Worm (Caenorhabditis elegans): ENCODE data around the gene cit-1.2.
A peak's percentile ranks its signal among the peaks of the same experiment; 100 is the strongest.

The cit-1.2 gene

DNA sequence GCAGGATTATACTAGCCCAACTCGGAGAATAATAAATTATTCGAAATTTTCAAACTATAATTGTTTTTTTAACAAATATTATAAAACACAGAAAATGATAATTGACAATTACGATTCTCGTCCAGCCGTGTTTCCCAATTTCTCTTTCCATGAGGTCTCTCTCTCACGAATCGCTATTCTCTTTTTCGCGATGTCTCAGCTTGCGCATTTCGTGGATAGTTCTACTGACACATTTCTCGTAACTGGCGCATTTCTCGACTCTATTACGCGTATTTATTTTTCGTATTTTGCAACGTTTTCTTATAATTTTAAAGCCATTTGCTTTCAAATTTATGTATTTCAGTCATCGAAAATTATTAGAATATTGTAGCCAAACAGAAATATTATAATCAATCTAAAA is 33.2 kb downstream of the cit-1.2 start:
- no peak for TF ChIP-seq fkh-3 (tag; optimal IDR thresholded peaks at IDR 0.05)
- peak; percentile 88; the same call in 1 of the 2 replicates for TF ChIP-seq F37B4.10 (GFP tag; IDR thresholded peaks at IDR 0.05)
- no peak for TF ChIP-seq F39B2.1 (GFP tag; IDR thresholded peaks at IDR 0.05)
- peak; percentile 96 for TF ChIP-seq nhr-90 (tag; optimal IDR thresholded peaks at IDR 0.05)
- peak; percentile 94 for TF ChIP-seq lir-1 (GFP tag; conservative IDR thresholded peaks at IDR 0.05)
- TF ChIP-seq ztf-25 (GFP tag; IDR thresholded peaks at IDR 0.05) = peak; percentile 100
- TF ChIP-seq rpc-1 (optimal IDR thresholded peaks at IDR 0.05) = peak; percentile 7
- peak; percentile 20 for TF ChIP-seq rpc-1 (tag; optimal IDR thresholded peaks at IDR 0.05)
- TF ChIP-seq snpc-1.1 (tag; optimal IDR thresholded peaks at IDR 0.05; ENCODE audit: insufficient read depth) = peak; percentile 78
- peak; percentile 93 for TF ChIP-seq egl-44 (GFP tag; IDR thresholded peaks at IDR 0.05)
- peak; percentile 83 for TF ChIP-seq snpc-4 (GFP tag; optimal IDR thresholded peaks at IDR 0.05)
- peak; percentile 86 to 90 (median 89) for TF ChIP-seq snpc-4 (tag; optimal IDR thresholded peaks at IDR 0.05)
- TF ChIP-seq rcor-1 (GFP tag; IDR thresholded peaks at IDR 0.05) = peak; percentile 97
- peak; percentile 66 for TF ChIP-seq ztf-3 (GFP tag; optimal IDR thresholded peaks at IDR 0.05)
- peak; percentile 99 for TF ChIP-seq K12H6.12 (tag; optimal IDR thresholded peaks at IDR 0.05)
- TF ChIP-seq ekl-4 (GFP tag; IDR thresholded peaks at IDR 0.05) = peak; percentile 93
- no peak for TF ChIP-seq ama-1 (optimal IDR thresholded peaks at IDR 0.05)
- no peak for TF ChIP-seq ama-1 (GFP tag; optimal IDR thresholded peaks at IDR 0.05)
- peak; percentile 51 for TF ChIP-seq B0261.1 (tag; optimal IDR thresholded peaks at IDR 0.05)
- peak; percentile 74 for TF ChIP-seq ets-4 (GFP tag; optimal IDR thresholded peaks at IDR 0.05)
- TF ChIP-seq xnd-1 (tag; optimal IDR thresholded peaks at IDR 0.05) = no peak
- no peak for TF ChIP-seq T26A5.8 (tag; optimal IDR thresholded peaks at IDR 0.05)
- TF ChIP-seq attf-3 (GFP tag; conservative IDR thresholded peaks at IDR 0.05) = peak; percentile 94
- TF ChIP-seq F33H1.4 (GFP tag; IDR thresholded peaks at IDR 0.05) = peak; percentile 85
- peak; percentile 100 for TF ChIP-seq attf-5 (GFP tag; optimal IDR thresholded peaks at IDR 0.05)
- TF ChIP-seq chd-7 (tag; optimal IDR thresholded peaks at IDR 0.05) = peak; percentile 95
- peak; percentile 80 for TF ChIP-seq tbp1 (GFP tag; optimal IDR thresholded peaks at IDR 0.05)
- TF ChIP-seq pbrm-1 (GFP tag; IDR thresholded peaks at IDR 0.05) = peak; percentile 98
- peak; percentile 99 for TF ChIP-seq F23B12.7 (tag; optimal IDR thresholded peaks at IDR 0.05; ENCODE audit: insufficient read depth)
- peak; percentile 90; the same call in 1 of the 2 replicates for TF ChIP-seq B0336.3 (GFP tag; IDR thresholded peaks at IDR 0.05)
- peak; percentile 98 for TF ChIP-seq Y95B8A.8 (GFP tag; IDR thresholded peaks at IDR 0.05)
- peak; percentile 93 for TF ChIP-seq ztf-22 (GFP tag; optimal IDR thresholded peaks at IDR 0.05)
- TF ChIP-seq somi-1 (GFP tag; optimal IDR thresholded peaks at IDR 0.05) = peak; percentile 97
- TF ChIP-seq C06A6.2 (GFP tag; conservative IDR thresholded peaks at IDR 0.05) = peak; percentile 67; the same call in 1 of the 2 replicates
- peak; percentile 98 for TF ChIP-seq aptf-2 (GFP tag; conservative IDR thresholded peaks at IDR 0.05)
- TF ChIP-seq repo-1 (tag; optimal IDR thresholded peaks at IDR 0.05) = peak; percentile 2
- TF ChIP-seq zfh-2 (GFP tag; conservative IDR thresholded peaks at IDR 0.05) = no peak
- no peak for TF ChIP-seq F57A8.1 (GFP tag; optimal IDR thresholded peaks at IDR 0.05)
- peak; percentile 98 for TF ChIP-seq ZK185.1 (tag; optimal IDR thresholded peaks at IDR 0.05; ENCODE audit: poor library complexity, severe bottlenecking)
- TF ChIP-seq sptf-2 (GFP tag; optimal IDR thresholded peaks at IDR 0.05) = peak; percentile 96
- peak; percentile 96 for TF ChIP-seq T07F8.4 (tag; optimal IDR thresholded peaks at IDR 0.05)
- no peak; the same call in 1 of the 2 replicates for TF ChIP-seq nfyb-1 (GFP tag; IDR thresholded peaks at IDR 0.05)
- TF ChIP-seq ztf-18 (tag; optimal IDR thresholded peaks at IDR 0.05) = peak; percentile 100
- peak; percentile 97 for TF ChIP-seq madf-10 (tag; optimal IDR thresholded peaks at IDR 0.05)
- no peak for TF ChIP-seq gei-17 (GFP tag; optimal IDR thresholded peaks at IDR 0.05)
- peak; percentile 97 for TF ChIP-seq lin-26 (GFP tag; IDR thresholded peaks at IDR 0.05)
- no peak for TF ChIP-seq F55B11.4 (tag; optimal IDR thresholded peaks at IDR 0.05; ENCODE audit: borderline replicate concordance, insufficient read depth)
- peak; percentile 97 for TF ChIP-seq F49E8.2 (tag; optimal IDR thresholded peaks at IDR 0.05; ENCODE audit: insufficient read depth)
- TF ChIP-seq F52B5.7 (tag; optimal IDR thresholded peaks at IDR 0.05) = no peak

All from whole organism, young adult.